Fruit fly (Drosophila melanogaster) whole organism, embryonic: ENCODE results near the gene Dbp21E2.
A peak's percentile ranks its signal among the peaks of the same experiment; 100 is the strongest.

Experiments used
- Bdp1 ChIP-seq: fragments of 200-800 bp; sonication (Bioruptor generic); optimal IDR thresholded peaks from 3 replicates; lab custom pipeline; 2016; ENCODE audit warnings: missing biosample characterization, missing genetic modification characterization
- CG13624 ChIP-seq: fragments of 200-800 bp; sonication (Bioruptor generic); optimal IDR thresholded peaks from 2 replicates; lab custom pipeline; 2016; ENCODE audit warnings: missing biosample characterization, missing genetic modification characterization
- CG14667 ChIP-seq: fragments of 200-800 bp; sonication (Bioruptor generic); IDR thresholded peaks from 2 replicates; pipeline ENCODE4 v1.3.6; 2022; ENCODE audit warnings: missing biosample characterization, missing genetic modification characterization
- CG14860 ChIP-seq: fragments of 200-800 bp; sonication (Bioruptor generic); IDR thresholded peaks from 3 replicates; pipeline ENCODE4 v1.3.6; 2022; ENCODE audit warnings: missing biosample characterization, missing genetic modification characterization; ENCODE audit not compliant: partially characterized antibody
- CG16815 ChIP-seq: fragments of 200-800 bp; sonication (Bioruptor generic); optimal IDR thresholded peaks from 3 replicates; lab custom pipeline; 2017; ENCODE audit warnings: missing biosample characterization, mild to moderate bottlenecking, missing genetic modification characterization
- CG30431 ChIP-seq: fragments of 200-800 bp; sonication (Bioruptor generic); optimal IDR thresholded peaks from 2 replicates; lab custom pipeline; 2017; ENCODE audit warnings: missing biosample characterization, missing genetic modification characterization
- CG3065 ChIP-seq: fragments of 200-800 bp; sonication (Bioruptor generic); optimal IDR thresholded peaks from 2 replicates; lab custom pipeline; 2016; ENCODE audit warnings: missing biosample characterization, missing genetic modification characterization
- CG3995 ChIP-seq: fragments of 200-800 bp; sonication (Bioruptor generic); optimal IDR thresholded peaks from 3 replicates; lab custom pipeline; 2016; ENCODE audit warnings: missing biosample characterization, missing genetic modification characterization
- CG6683 ChIP-seq: fragments of 200-800 bp; sonication (Bioruptor generic); optimal IDR thresholded peaks from 2 replicates; lab custom pipeline; 2017; ENCODE audit warnings: missing biosample characterization, mild to moderate bottlenecking, missing genetic modification characterization, missing genetic modification reagents
- CG8478 ChIP-seq: fragments of >200 bp; optimal IDR thresholded peaks from 2 replicates; lab custom pipeline; 2018
- CG9609 ChIP-seq: fragments of 200-800 bp; sonication (Bioruptor generic); optimal IDR thresholded peaks from 3 replicates; lab custom pipeline; 2016; ENCODE audit warnings: missing biosample characterization, missing genetic modification characterization
- CTCF ChIP-seq: fragments of 200-800 bp; sonication (Bioruptor generic); optimal IDR thresholded peaks from 2 replicates; lab custom pipeline; 2017; ENCODE audit warnings: missing biosample characterization, mild to moderate bottlenecking, missing genetic modification characterization, moderate library complexity
- Dref ChIP-seq: fragments of 200-800 bp; sonication (Bioruptor generic); IDR thresholded peaks from 2 replicates; pipeline ENCODE4 v1.3.6; 2022; ENCODE audit warnings: missing biosample characterization, missing genetic modification characterization
- HLHmδ ChIP-seq: fragments of 200-800 bp; sonication (Bioruptor generic); optimal IDR thresholded peaks from 2 replicates; lab custom pipeline; 2018; ENCODE audit warnings: missing biosample characterization, mild to moderate bottlenecking, missing genetic modification characterization, moderate library complexity
- Tbp ChIP-seq: fragments of >200 bp; optimal IDR thresholded peaks from 2 replicates; lab custom pipeline; 2018; ENCODE audit warnings: missing biosample characterization, missing genetic modification characterization
- chif ChIP-seq, 2 experiments: fragments of 200-800 bp; sonication (Bioruptor generic); optimal IDR thresholded peaks; 3 replicates each; lab custom pipeline; 2016; ENCODE audit warnings: missing biosample characterization in 2 of 2, missing genetic modification characterization in 2 of 2
- dysf ChIP-seq: fragments of 200-800 bp; sonication (Bioruptor generic); IDR thresholded peaks from 3 replicates; pipeline ENCODE4 v1.3.6; 2022; ENCODE audit warnings: missing biosample characterization, missing genetic modification characterization
- exex ChIP-seq: fragments of 200-800 bp; sonication (Bioruptor generic); optimal IDR thresholded peaks from 4 replicates; lab custom pipeline; 2018; ENCODE audit warnings: missing biosample characterization, mild to moderate bottlenecking, missing genetic modification characterization, moderate library complexity
- hb ChIP-seq: fragments of 200-800 bp; sonication (Bioruptor generic); IDR thresholded peaks from 3 replicates; pipeline ENCODE4 v1.3.6; 2022; ENCODE audit warnings: missing biosample characterization, missing genetic modification characterization; ENCODE audit not compliant: partially characterized antibody
- phol ChIP-seq: fragments of 200-800 bp; sonication (Bioruptor generic); optimal IDR thresholded peaks from 3 replicates; lab custom pipeline; 2018; ENCODE audit warnings: missing biosample characterization, mild to moderate bottlenecking, missing genetic modification characterization, moderate library complexity
- sens-2 ChIP-seq: fragments of 200-800 bp; sonication (Bioruptor generic); IDR thresholded peaks from 2 replicates; pipeline ENCODE4 v1.3.6; 2022; ENCODE audit warnings: missing biosample characterization, missing genetic modification characterization
- sug ChIP-seq: fragments of 200-800 bp; optimal IDR thresholded peaks from 2 replicates; lab custom pipeline; 2019; ENCODE audit warnings: missing biosample characterization, mild to moderate bottlenecking, missing genetic modification characterization, moderate library complexity
- tgo ChIP-seq: fragments of 200-800 bp; sonication (Bioruptor generic); IDR thresholded peaks from 3 replicates; pipeline ENCODE4 v1.3.6; 2022; ENCODE audit warnings: missing biosample characterization, missing genetic modification characterization

Gene Dbp21E2

DNA sequence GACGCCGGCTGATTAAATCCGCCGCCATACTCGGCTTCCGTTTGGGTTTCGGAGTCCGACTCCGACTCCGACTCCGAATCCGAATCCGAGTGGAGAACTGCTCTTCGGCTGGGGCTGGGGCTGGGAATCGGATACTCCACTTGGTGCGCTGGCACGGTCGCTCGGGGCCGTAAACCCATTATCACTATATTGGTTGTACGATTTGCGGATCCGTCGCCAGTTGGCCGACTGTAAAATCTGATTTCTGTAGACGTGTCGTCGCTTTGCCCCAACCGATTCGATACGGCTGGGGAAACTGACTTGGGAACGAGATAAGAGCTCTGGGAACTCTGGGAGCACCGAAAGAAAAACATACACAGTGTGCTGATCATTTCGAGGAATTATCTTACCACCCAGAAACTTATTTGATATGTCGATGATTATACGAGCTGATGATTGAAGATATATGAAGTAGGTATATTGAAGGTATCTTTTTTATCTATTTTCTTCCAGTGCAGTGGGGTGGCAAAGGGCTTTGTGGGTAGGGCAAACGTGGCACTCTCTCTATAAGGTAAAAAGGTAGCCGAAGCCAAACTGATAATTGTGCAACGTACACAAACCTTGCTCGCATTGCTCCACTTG lies 46.6 kb downstream of the Dbp21E2 start (continued):
- no peak for TF ChIP-seq CG14860
- no peak for TF ChIP-seq HLHmδ
- TF ChIP-seq CG13624 (GFP tag; lab: Kevin White, UChicago): peak; percentile 20
- no peak for TF ChIP-seq CG30431 (GFP tag; lab: Kevin White, UChicago)
- TF ChIP-seq hb: no peak
- TF ChIP-seq CG3995 (GFP tag; lab: Kevin White, UChicago): no peak
- no peak for TF ChIP-seq CTCF (GFP tag; lab: Kevin White, UChicago)
- peak; percentile 71 for TF ChIP-seq dysf (GFP tag; lab: Robert Waterston, UW)
- TF ChIP-seq CG16815 (GFP tag; lab: Kevin White, UChicago): no peak
- no peak for TF ChIP-seq Tbp

DNA sequence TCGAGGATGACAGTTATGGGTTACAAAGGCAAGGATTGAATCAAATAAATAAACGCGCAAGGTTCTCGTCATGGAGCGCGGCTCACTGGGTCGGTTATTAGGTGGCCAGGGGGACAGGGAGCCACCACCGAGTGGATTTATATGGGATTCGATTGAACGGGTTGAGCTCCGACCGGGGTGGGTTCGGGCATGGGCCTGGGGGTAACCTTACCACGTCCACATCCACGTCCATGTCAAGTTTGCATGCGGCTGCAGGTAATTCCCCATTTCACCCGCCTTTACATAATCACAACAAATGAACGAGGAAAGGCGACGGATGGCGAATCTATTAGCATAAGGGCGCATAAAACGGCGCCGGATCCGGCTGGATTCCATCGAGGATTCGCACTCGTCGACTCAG lies 48.5 kb downstream of the Dbp21E2 start, which contains the start of gene CG13950:
CG13950 (plus strand) TSS at position 301 of the 400 bp plus-strand sequence.
- TF ChIP-seq CG14667 (GFP tag; lab: Robert Waterston, UW) (no peak), Bdp1 (no peak), tgo (GFP tag; lab: Robert Waterston, UW) (no peak), chif (GFP tag; optimal IDR thresholded peaks at IDR 0.05; lab: Kevin White, UChicago) (no peak), CG6683 (GFP tag; lab: Kevin White, UChicago) (no peak), phol (tag; lab: Kevin White, UChicago) (no peak), CG9609 (no peak), Dref (GFP tag; lab: Robert Waterston, UW) (no peak), exex (tag; lab: Kevin White, UChicago) (no peak), sens-2 (GFP tag; lab: Robert Waterston, UW) (no peak), sug (no peak), CG8478 (lab: Kevin White, UChicago) (no peak), CG3065 (GFP tag; lab: Kevin White, UChicago) (no peak)
